Fruit fly (Drosophila melanogaster): ENCODE data around the gene Rab3-GEF.

- TF ChIP-seq bab1 (GFP tag; optimal IDR thresholded peaks at IDR 0.05) (no peak), Crg-1 (GFP tag; optimal IDR thresholded peaks at IDR 0.05) (no peak), kay (GFP tag; ENCODE audit: borderline replicate concordance) (peak; percentile 69), Hr96 (GFP tag; optimal IDR thresholded peaks at IDR 0.05) (no peak), CG11617 (GFP tag; optimal IDR thresholded peaks at IDR 0.05) (no peak), pad (GFP tag; optimal IDR thresholded peaks at IDR 0.05) (no peak), tj (GFP tag; optimal IDR thresholded peaks at IDR 0.05) (no peak), Clk (GFP tag; optimal IDR thresholded peaks at IDR 0.05) (no peak), cic (GFP tag; optimal IDR thresholded peaks at IDR 0.05) (peak; percentile 57), CG14711 (tag; optimal IDR thresholded peaks at IDR 0.05) (no peak)
These were observed 43.9 kb upstream of the Rab3-GEF start for dm6 chrX:15045608-15046007.
